Fruit fly (Drosophila melanogaster) whole organism, embryonic: ENCODE data around the gene CG15414.
A peak's percentile ranks its signal among the peaks of the same experiment; 100 is the strongest.

Experiments
- Aef1 ChIP-seq: fragments of 200-800 bp; sonication (Bioruptor generic); IDR thresholded peaks from 3 replicates; pipeline ENCODE4 v1.3.6; 2022; ENCODE audit warnings: missing biosample characterization, missing genetic modification characterization
- Asciz ChIP-seq: fragments of 200-800 bp; sonication (Bioruptor generic); optimal IDR thresholded peaks from 2 replicates; lab custom pipeline; 2017; ENCODE audit warnings: missing biosample characterization, mild to moderate bottlenecking, missing genetic modification characterization, missing genetic modification reagents
- B-H1 ChIP-seq: fragments of 200-800 bp; sonication (Bioruptor generic); IDR thresholded peaks from 3 replicates; pipeline ENCODE4 v1.3.6; 2022; ENCODE audit warnings: missing biosample characterization, missing genetic modification characterization
- CG10543 ChIP-seq: fragments of 200-800 bp; sonication (Bioruptor generic); optimal IDR thresholded peaks from 3 replicates; lab custom pipeline; 2017; ENCODE audit warnings: missing biosample characterization, mild to moderate bottlenecking, missing genetic modification characterization, moderate library complexity
- CG12104 ChIP-seq: fragments of 200-800 bp; sonication (Bioruptor generic); optimal IDR thresholded peaks from 3 replicates; lab custom pipeline; 2016; ENCODE audit warnings: missing biosample characterization, missing genetic modification characterization
- CG13624 ChIP-seq: fragments of 200-800 bp; sonication (Bioruptor generic); optimal IDR thresholded peaks from 2 replicates; lab custom pipeline; 2016; ENCODE audit warnings: missing biosample characterization, missing genetic modification characterization
- CG15011 ChIP-seq: fragments of 200-800 bp; sonication (Bioruptor generic); optimal IDR thresholded peaks from 3 replicates; lab custom pipeline; 2018; ENCODE audit warnings: missing biosample characterization, mild to moderate bottlenecking, missing genetic modification characterization
- CG15269 ChIP-seq: fragments of 200-800 bp; sonication (Bioruptor generic); optimal IDR thresholded peaks from 2 replicates; lab custom pipeline; 2018; ENCODE audit warnings: missing biosample characterization, mild to moderate bottlenecking, missing genetic modification characterization, moderate library complexity
- CG15696 ChIP-seq: fragments of 200-800 bp; sonication (Bioruptor generic); optimal IDR thresholded peaks from 2 replicates; lab custom pipeline; 2019; ENCODE audit warnings: missing biosample characterization, mild to moderate bottlenecking, missing genetic modification characterization, moderate library complexity
- CG1602 ChIP-seq: fragments of 200-800 bp; sonication (Bioruptor generic); optimal IDR thresholded peaks from 3 replicates; lab custom pipeline; 2016; ENCODE audit warnings: missing biosample characterization, missing genetic modification characterization
- CG16779 ChIP-seq: fragments of 200-800 bp; sonication (Bioruptor generic); IDR thresholded peaks from 2 replicates; pipeline ENCODE4 v1.3.6; 2022; ENCODE audit warnings: missing biosample characterization, missing genetic modification characterization
- CG17359 ChIP-seq: fragments of 200-800 bp; sonication (Bioruptor generic); optimal IDR thresholded peaks from 3 replicates; lab custom pipeline; 2018; ENCODE audit warnings: missing biosample characterization, mild to moderate bottlenecking, missing genetic modification characterization, moderate library complexity
- CG1832 ChIP-seq: fragments of 200-800 bp; sonication (Bioruptor generic); optimal IDR thresholded peaks from 2 replicates; lab custom pipeline; 2017; ENCODE audit warnings: missing biosample characterization, mild to moderate bottlenecking, missing genetic modification characterization, inconsistent platforms
- CG2116 ChIP-seq: fragments of 200-800 bp; sonication (Bioruptor generic); optimal IDR thresholded peaks from 3 replicates; lab custom pipeline; 2018; ENCODE audit warnings: missing biosample characterization, mild to moderate bottlenecking, missing genetic modification characterization
- CG4707 ChIP-seq: fragments of 200-800 bp; sonication (Bioruptor generic); optimal IDR thresholded peaks from 2 replicates; lab custom pipeline; 2018; ENCODE audit warnings: missing biosample characterization, mild to moderate bottlenecking, missing genetic modification characterization, moderate library complexity
- CG5180 ChIP-seq: fragments of 200-800 bp; sonication (Bioruptor generic); optimal IDR thresholded peaks from 3 replicates; lab custom pipeline; 2017; ENCODE audit warnings: missing biosample characterization, missing genetic modification characterization, mild to moderate bottlenecking, moderate library complexity, missing genetic modification reagents
- CG6272 ChIP-seq: fragments of 200-800 bp; sonication (Bioruptor generic); IDR thresholded peaks from 2 replicates; pipeline ENCODE4 v1.3.6; 2022; ENCODE audit warnings: missing biosample characterization, missing genetic modification characterization
- CG7372 ChIP-seq: fragments of 200-800 bp; sonication (Bioruptor generic); IDR thresholded peaks from 2 replicates; pipeline ENCODE4 v1.3.6; 2022; ENCODE audit warnings: missing biosample characterization, missing genetic modification characterization
- CG8478 ChIP-seq: fragments of >200 bp; optimal IDR thresholded peaks from 2 replicates; lab custom pipeline; 2018
- D19B ChIP-seq: fragments of 200-800 bp; sonication (Bioruptor generic); optimal IDR thresholded peaks from 2 replicates; lab custom pipeline; 2017; ENCODE audit warnings: missing biosample characterization, mild to moderate bottlenecking, missing genetic modification characterization
- Dad ChIP-seq: fragments of 200-800 bp; sonication (Bioruptor generic); optimal IDR thresholded peaks from 3 replicates; lab custom pipeline; 2016; ENCODE audit warnings: missing biosample characterization, missing genetic modification characterization
- Drgx ChIP-seq: fragments of 200-800 bp; sonication (Bioruptor generic); IDR thresholded peaks from 2 replicates; pipeline ENCODE4 v1.3.6; 2022; ENCODE audit warnings: missing biosample characterization, missing genetic modification characterization
- E2f1 ChIP-seq: fragments of 200-800 bp; sonication (Bioruptor generic); IDR thresholded peaks from 2 replicates; pipeline ENCODE4 v1.3.6; 2022; ENCODE audit warnings: missing biosample characterization, missing genetic modification characterization
- Gsc ChIP-seq: fragments of 200-800 bp; sonication (Bioruptor generic); IDR thresholded peaks from 2 replicates; pipeline ENCODE4 v1.3.6; 2022; ENCODE audit warnings: missing biosample characterization, missing genetic modification characterization
- HLH3B ChIP-seq: fragments of 200-800 bp; sonication (Bioruptor generic); IDR thresholded peaks from 2 replicates; pipeline ENCODE4 v1.3.6; 2022; ENCODE audit warnings: missing biosample characterization, missing genetic modification characterization
- Lpt ChIP-seq: fragments of >200 bp; optimal IDR thresholded peaks from 2 replicates; lab custom pipeline; 2018; ENCODE audit warnings: missing biosample characterization, missing genetic modification characterization
- Max ChIP-seq: fragments of 200-800 bp; sonication (Bioruptor generic); optimal IDR thresholded peaks from 2 replicates; lab custom pipeline; 2016; ENCODE audit warnings: missing biosample characterization, mild to moderate bottlenecking, missing genetic modification characterization
- NFAT ChIP-seq: fragments of 200-800 bp; sonication (Bioruptor generic); IDR thresholded peaks from 2 replicates; pipeline ENCODE4 v1.3.6; 2022; ENCODE audit warnings: missing biosample characterization, missing genetic modification characterization
- NfI ChIP-seq: fragments of 200-800 bp; sonication (Bioruptor generic); optimal IDR thresholded peaks from 3 replicates; lab custom pipeline; 2018; ENCODE audit warnings: missing biosample characterization, mild to moderate bottlenecking, missing genetic modification characterization, moderate library complexity
- Oaz ChIP-seq: fragments of 200-800 bp; sonication (Bioruptor generic); IDR thresholded peaks from 2 replicates; pipeline ENCODE4 v1.3.6; 2022; ENCODE audit warnings: missing biosample characterization, missing genetic modification characterization
- Oli ChIP-seq: fragments of 200-800 bp; sonication (Bioruptor generic); optimal IDR thresholded peaks from 2 replicates; lab custom pipeline; 2018; ENCODE audit warnings: missing biosample characterization, mild to moderate bottlenecking, missing genetic modification characterization, moderate library complexity
- Ptx1 ChIP-seq: fragments of 200-800 bp; sonication (Bioruptor generic); IDR thresholded peaks from 2 replicates; pipeline ENCODE4 v1.3.6; 2022; ENCODE audit warnings: missing biosample characterization, missing genetic modification characterization
- al ChIP-seq: fragments of 200-800 bp; sonication (Bioruptor generic); IDR thresholded peaks from 2 replicates; pipeline ENCODE4 v1.3.6; 2022; ENCODE audit warnings: missing biosample characterization, missing genetic modification characterization
- ash1 ChIP-seq: fragments of 200-800 bp; sonication (Bioruptor generic); optimal IDR thresholded peaks from 2 replicates; lab custom pipeline; 2018; ENCODE audit warnings: missing biosample characterization, mild to moderate bottlenecking, missing genetic modification characterization
- bowl ChIP-seq: fragments of 200-800 bp; sonication (Bioruptor generic); IDR thresholded peaks from 2 replicates; pipeline ENCODE4 v1.3.6; 2022; ENCODE audit warnings: missing biosample characterization, missing genetic modification characterization
- caup ChIP-seq: fragments of 200-800 bp; sonication (Bioruptor generic); optimal IDR thresholded peaks from 3 replicates; lab custom pipeline; 2017; ENCODE audit warnings: missing biosample characterization, mild to moderate bottlenecking, missing genetic modification characterization, moderate library complexity; ENCODE audit not compliant: severe bottlenecking
- crol ChIP-seq: fragments of 200-800 bp; sonication (Bioruptor generic); IDR thresholded peaks from 2 replicates; pipeline ENCODE4 v1.3.6; 2022; ENCODE audit warnings: missing biosample characterization, missing genetic modification characterization
- dmrt99B ChIP-seq: fragments of 200-800 bp; sonication (Bioruptor generic); optimal IDR thresholded peaks from 2 replicates; lab custom pipeline; 2018; ENCODE audit warnings: missing biosample characterization, mild to moderate bottlenecking, missing genetic modification characterization, moderate library complexity
- gce ChIP-seq: fragments of 200-800 bp; sonication (Bioruptor generic); IDR thresholded peaks from 3 replicates; pipeline ENCODE4 v1.3.6; 2022; ENCODE audit warnings: missing biosample characterization, missing genetic modification characterization
- gem ChIP-seq: fragments of 200-800 bp; sonication (Bioruptor generic); optimal IDR thresholded peaks from 2 replicates; lab custom pipeline; 2019; ENCODE audit warnings: missing biosample characterization, mild to moderate bottlenecking, missing genetic modification characterization, moderate library complexity
- gro ChIP-seq: fragments of 200-800 bp; sonication (Bioruptor generic); optimal IDR thresholded peaks from 2 replicates; lab custom pipeline; 2016; ENCODE audit warnings: missing biosample characterization, missing genetic modification characterization
- knrl ChIP-seq: fragments of 200-800 bp; sonication (Bioruptor generic); IDR thresholded peaks from 3 replicates; pipeline ENCODE4 v1.3.6; 2022; ENCODE audit warnings: missing biosample characterization, missing genetic modification characterization; ENCODE audit not compliant: partially characterized antibody
- luna ChIP-seq: fragments of 200-800 bp; sonication (Bioruptor generic); optimal IDR thresholded peaks from 2 replicates; lab custom pipeline; 2016; ENCODE audit warnings: missing biosample characterization, missing genetic modification characterization
- nerfin-2 ChIP-seq: fragments of 200-800 bp; sonication (Bioruptor generic); IDR thresholded peaks from 2 replicates; pipeline ENCODE4 v1.3.6; 2022; ENCODE audit warnings: missing biosample characterization, missing genetic modification characterization; ENCODE audit not compliant: partially characterized antibody
- pb ChIP-seq: fragments of 200-800 bp; sonication (Bioruptor generic); optimal IDR thresholded peaks from 3 replicates; lab custom pipeline; 2016; ENCODE audit warnings: missing biosample characterization, missing genetic modification characterization
- repo ChIP-seq: fragments of 200-800 bp; sonication (Bioruptor generic); optimal IDR thresholded peaks from 2 replicates; lab custom pipeline; 2016; ENCODE audit warnings: missing biosample characterization, missing genetic modification characterization
- sqz ChIP-seq: fragments of 200-800 bp; sonication (Bioruptor generic); optimal IDR thresholded peaks from 3 replicates; lab custom pipeline; 2018; ENCODE audit warnings: missing biosample characterization, mild to moderate bottlenecking, missing genetic modification characterization
- stc ChIP-seq: fragments of 200-800 bp; sonication (Bioruptor generic); IDR thresholded peaks from 2 replicates; pipeline ENCODE4 v1.3.6; 2022; ENCODE audit warnings: missing biosample characterization, missing genetic modification characterization
- stwl ChIP-seq: fragments of 200-800 bp; sonication (Bioruptor generic); optimal IDR thresholded peaks from 3 replicates; lab custom pipeline; 2018; ENCODE audit warnings: missing biosample characterization, mild to moderate bottlenecking, missing genetic modification characterization, moderate library complexity
- trh ChIP-seq: fragments of 200-800 bp; sonication (Bioruptor generic); optimal IDR thresholded peaks from 2 replicates; lab custom pipeline; 2016; ENCODE audit warnings: missing biosample characterization, missing genetic modification characterization
- unc-4 ChIP-seq: fragments of 200-800 bp; sonication (Bioruptor generic); IDR thresholded peaks from 2 replicates; pipeline ENCODE4 v1.3.6; 2022; ENCODE audit warnings: missing biosample characterization, missing genetic modification characterization; ENCODE audit not compliant: partially characterized antibody
- zfh2 ChIP-seq: fragments of 200-800 bp; sonication (Bioruptor generic); optimal IDR thresholded peaks from 2 replicates; lab custom pipeline; 2016; ENCODE audit warnings: missing biosample characterization, missing genetic modification characterization

The CG15414 gene

DNA sequence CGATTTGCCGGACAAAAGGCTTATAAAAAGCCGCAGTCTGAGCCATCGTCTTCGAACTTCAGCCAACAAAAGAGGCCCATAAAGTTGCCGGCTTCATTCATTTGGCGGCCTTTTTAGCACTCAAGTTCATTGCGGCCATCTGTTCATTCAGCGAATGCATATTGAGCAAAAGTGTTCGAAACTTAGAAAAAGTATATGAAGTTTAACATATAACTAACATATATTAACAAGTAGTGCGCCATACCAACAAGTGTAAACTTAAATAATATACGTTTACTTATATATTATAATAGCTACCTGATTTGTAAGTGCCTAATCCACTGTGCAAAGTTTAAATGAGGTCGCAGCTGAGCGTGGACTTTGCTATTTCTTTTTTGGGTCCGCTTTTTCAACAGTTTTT is 54.5 kb downstream of the CG15414 start (continued):
- TF ChIP-seq Oaz (GFP tag; lab: Robert Waterston, UW): no peak
- no peak for TF ChIP-seq bowl (GFP tag; lab: Robert Waterston, UW)
- no peak for TF ChIP-seq NFAT (GFP tag; lab: Robert Waterston, UW)
- TF ChIP-seq NfI (GFP tag; lab: Kevin White, UChicago): no peak
- peak; percentile 19 for TF ChIP-seq CG17359
- no peak for TF ChIP-seq Aef1
- no peak for TF ChIP-seq CG4707
- TF ChIP-seq unc-4 (GFP tag; lab: Robert Waterston, UW): no peak
- peak; percentile 54 for TF ChIP-seq CG5180 (GFP tag; lab: Kevin White, UChicago)
- no peak for TF ChIP-seq trh
- no peak for TF ChIP-seq CG6272 (GFP tag; lab: Robert Waterston, UW)
- no peak for TF ChIP-seq Gsc
- TF ChIP-seq gce (GFP tag; lab: Robert Waterston, UW): no peak
- TF ChIP-seq HLH3B (GFP tag; lab: Robert Waterston, UW): 0 out of 2 replicates have a peak, but pooled peaks have one; percentile 13
- TF ChIP-seq gem (tag; lab: Kevin White, UChicago): peak; percentile 25
- TF ChIP-seq CG8478 (lab: Kevin White, UChicago): no peak
- TF ChIP-seq CG15269 (tag; lab: Kevin White, UChicago): peak; percentile 23
- no peak for TF ChIP-seq ash1 (GFP tag; lab: Kevin White, UChicago)
- no peak for TF ChIP-seq knrl (GFP tag; lab: Robert Waterston, UW)
- TF ChIP-seq CG15696 (tag; lab: Kevin White, UChicago): no peak
- no peak for TF ChIP-seq CG15011 (GFP tag; lab: Kevin White, UChicago)
- peak; percentile 17; the same call in 1 of the 2 replicates for TF ChIP-seq Drgx (GFP tag; lab: Robert Waterston, UW)
- TF ChIP-seq Oli (tag; lab: Kevin White, UChicago): peak; percentile 15
- no peak for TF ChIP-seq Asciz (GFP tag; lab: Kevin White, UChicago)
- no peak for TF ChIP-seq D19B (GFP tag; lab: Kevin White, UChicago)
- TF ChIP-seq Lpt (GFP tag; lab: Kevin White, UChicago): no peak
- TF ChIP-seq nerfin-2 (GFP tag; lab: Robert Waterston, UW): no peak
- TF ChIP-seq B-H1 (GFP tag; lab: Robert Waterston, UW): no peak
- no peak for TF ChIP-seq Ptx1
- no peak for TF ChIP-seq crol (GFP tag; lab: Robert Waterston, UW)
- no peak for TF ChIP-seq CG10543
- peak; percentile 28 for TF ChIP-seq dmrt99B
- TF ChIP-seq gro (GFP tag; lab: Kevin White, UChicago): no peak
- no peak for TF ChIP-seq E2f1
- no peak for TF ChIP-seq Max (GFP tag; lab: Kevin White, UChicago)
- TF ChIP-seq luna (GFP tag; lab: Kevin White, UChicago): no peak
- no peak for TF ChIP-seq sqz (GFP tag; lab: Kevin White, UChicago)
- TF ChIP-seq stc (GFP tag; lab: Robert Waterston, UW): 0 out of 2 replicates have a peak, but pooled peaks have one; percentile 39
- TF ChIP-seq zfh2 (GFP tag; lab: Kevin White, UChicago): no peak
- TF ChIP-seq stwl (tag; lab: Kevin White, UChicago): no peak
- TF ChIP-seq CG16779 (GFP tag; lab: Robert Waterston, UW): no peak
- no peak for TF ChIP-seq CG1602 (GFP tag; lab: Kevin White, UChicago)
- TF ChIP-seq Dad (GFP tag; lab: Kevin White, UChicago): no peak
- TF ChIP-seq caup (GFP tag; lab: Kevin White, UChicago): no peak
- TF ChIP-seq CG7372: no peak
- TF ChIP-seq repo (GFP tag; lab: Kevin White, UChicago): no peak
- TF ChIP-seq CG1832 (GFP tag; lab: Kevin White, UChicago): no peak
- no peak for TF ChIP-seq CG2116 (GFP tag; lab: Kevin White, UChicago)
- TF ChIP-seq al (GFP tag; lab: Robert Waterston, UW): no peak
- no peak for TF ChIP-seq pb
- TF ChIP-seq CG12104 (GFP tag; lab: Kevin White, UChicago): no peak
- TF ChIP-seq CG13624 (GFP tag; lab: Kevin White, UChicago): no peak
